Worm (Caenorhabditis elegans) whole organism, L2 larva: ENCODE measurements around the gene K10B4.1.

ENCODE experiments used
- C34F6.9 ChIP-seq: fragments of 150-350 bp; optimal IDR thresholded peaks from 2 replicates; lab custom pipeline; 2014; ENCODE audit warnings: missing biosample characterization, missing genetic modification characterization
- alr-1 ChIP-seq: fragments of 150-350 bp; optimal IDR thresholded peaks from 2 replicates; lab custom pipeline; 2014; ENCODE audit warnings: missing biosample characterization, missing genetic modification characterization
- ama-1 ChIP-seq: fragments of 150-350 bp; optimal IDR thresholded peaks from 2 replicates; lab custom pipeline; 2018; ENCODE audit warnings: inconsistent platforms
- crh-2 ChIP-seq: sonication (generic microtip); optimal IDR thresholded peaks from 2 replicates; lab custom pipeline; 2017; ENCODE audit warnings: missing biosample characterization, missing genetic modification characterization
- egl-27 ChIP-seq: sonication (generic microtip); optimal IDR thresholded peaks from 3 replicates; lab custom pipeline; 2017; ENCODE audit warnings: missing biosample characterization, missing genetic modification reagents, missing genetic modification characterization
- lin-13 ChIP-seq: fragments of 150-350 bp; optimal IDR thresholded peaks from 2 replicates; lab custom pipeline; 2014; ENCODE audit warnings: missing biosample characterization, missing genetic modification reagents, missing genetic modification characterization
- lsy-2 ChIP-seq, 2 experiments: fragments of 150-350 bp in 1 of 2; sonication (generic microtip) in 1 of 2; optimal IDR thresholded peaks; 2 replicates each; lab custom pipeline; 2014 to 2017; ENCODE audit warnings: missing biosample characterization in 2 of 2, missing genetic modification characterization in 2 of 2
- mdl-1 ChIP-seq, 2 experiments: fragments of 150-350 bp in 1 of 2; sonication (generic microtip) in 1 of 2; optimal IDR thresholded peaks; 2 replicates each; lab custom pipeline; 2017; ENCODE audit warnings: missing biosample characterization in 2 of 2, missing genetic modification characterization in 2 of 2
- nhr-10 ChIP-seq: sonication (generic microtip); optimal IDR thresholded peaks from 2 replicates; lab custom pipeline; 2017; ENCODE audit warnings: missing biosample characterization, missing genetic modification characterization
- nhr-12 ChIP-seq: fragments of 150-350 bp; optimal IDR thresholded peaks from 2 replicates; lab custom pipeline; 2014; ENCODE audit warnings: missing biosample characterization, missing genetic modification characterization
- nhr-237 ChIP-seq: fragments of 150-350 bp; optimal IDR thresholded peaks from 2 replicates; lab custom pipeline; 2014; ENCODE audit warnings: missing biosample characterization, missing genetic modification characterization
- snpc-4 ChIP-seq: fragments of 150-350 bp; optimal IDR thresholded peaks from 2 replicates; lab custom pipeline; 2014; ENCODE audit warnings: missing biosample characterization, missing genetic modification characterization
- zag-1 ChIP-seq: fragments of 150-350 bp; optimal IDR thresholded peaks from 2 replicates; lab custom pipeline; 2014; ENCODE audit warnings: missing biosample characterization, missing genetic modification characterization
- ztf-1 ChIP-seq: fragments of 200-800 bp; sonication (Bioruptor generic); conservative IDR thresholded peaks from 2 replicates; pipeline ENCODE4 v1.3.6; 2022; ENCODE audit warnings: missing genetic modification characterization, missing compliant biosample characterization

ce11 chrII:188967-189366 is 53.7 kb downstream of the K10B4.1 start, which contains the start of gene T01D1.5:
- TF ChIP-seq snpc-4 (tag; lab: Kevin White, UChicago) (no peak), nhr-10 (tag; lab: Kevin White, UChicago) (no peak), mdl-1 (tag; optimal IDR thresholded peaks at IDR 0.05; lab: Kevin White, UChicago) (no peak), zag-1 (tag; lab: Kevin White, UChicago) (no peak), nhr-12 (tag; lab: Kevin White, UChicago) (no peak), lin-13 (GFP tag; lab: Kevin White, UChicago) (no peak), ztf-1 (no peak), C34F6.9 (tag; lab: Kevin White, UChicago) (no peak), egl-27 (tag; lab: Kevin White, UChicago) (no peak), lsy-2 (tag; optimal IDR thresholded peaks at IDR 0.05; lab: Kevin White, UChicago) (no peak), alr-1 (no peak), ama-1 (lab: Kevin White, UChicago) (no peak), nhr-237 (no peak), crh-2 (tag; lab: Kevin White, UChicago) (no peak)
